Worm (Caenorhabditis elegans) whole organism, early embryonic: ENCODE data around the gene K10C2.12.

Source experiments
- aly-1 ChIP-seq: sonication (generic microtip); optimal IDR thresholded peaks from 2 replicates; lab custom pipeline; 2016; ENCODE audit warnings: missing genetic modification characterization, missing compliant biosample characterization
- ama-1 ChIP-seq: fragments of 150-350 bp; optimal IDR thresholded peaks from 2 replicates; lab custom pipeline; 2014
- ceh-13 ChIP-seq: fragments of 200-800 bp; sonication (Bioruptor generic); optimal IDR thresholded peaks from 2 replicates; lab custom pipeline; 2018; ENCODE audit warnings: mild to moderate bottlenecking, missing genetic modification characterization, missing compliant biosample characterization
- ceh-36 ChIP-seq: sonication (generic microtip); optimal IDR thresholded peaks from 2 replicates; lab custom pipeline; 2016; ENCODE audit warnings: missing genetic modification characterization, inconsistent platforms, missing compliant biosample characterization
- hmbx-1 ChIP-seq: sonication (generic microtip); optimal IDR thresholded peaks from 2 replicates; lab custom pipeline; 2016; ENCODE audit warnings: mild to moderate bottlenecking, missing genetic modification characterization, missing compliant biosample characterization
- scrt-1 ChIP-seq: fragments of 200-800 bp; sonication (Bioruptor generic); IDR thresholded peaks from 2 replicates; pipeline ENCODE4 v1.3.6; 2022; ENCODE audit warnings: missing genetic modification characterization, missing compliant biosample characterization
- tbx-11 ChIP-seq: fragments of 200-800 bp; sonication (Bioruptor generic); IDR thresholded peaks from 2 replicates; pipeline ENCODE4 v1.3.6; 2022; ENCODE audit warnings: missing genetic modification characterization, missing compliant biosample characterization
- tbx-37 ChIP-seq: fragments of 200-800 bp; sonication (Bioruptor generic); conservative IDR thresholded peaks from 2 replicates; pipeline ENCODE4 v1.3.6; 2022; ENCODE audit warnings: missing genetic modification reagents, missing genetic modification characterization, missing compliant biosample characterization

- TF ChIP-seq tbx-11 (GFP tag; lab: Robert Waterston, UW), result no peak
- TF ChIP-seq scrt-1 (GFP tag; lab: Robert Waterston, UW), result no peak
- no peak for TF ChIP-seq hmbx-1 (tag; lab: Kevin White, UChicago)
- TF ChIP-seq ama-1 (lab: Kevin White, UChicago), result no peak
- TF ChIP-seq tbx-37 (GFP tag; lab: Robert Waterston, UW), result no peak
- no peak for TF ChIP-seq ceh-36 (tag; lab: Kevin White, UChicago)
- no peak for TF ChIP-seq ceh-13
- TF ChIP-seq aly-1 (tag; lab: Kevin White, UChicago), result no peak
Observed at ce11 chrX:6443373-6443772, 22.8 kb upstream of the K10C2.12 start, which contains the start of gene K10C2.7.
